Fruit fly (Drosophila melanogaster) whole organism, prepupa: ENCODE data around the gene CG3961.

ENCODE experiments used
- Blimp-1 ChIP-seq: fragments of 200-800 bp; sonication (Bioruptor generic); optimal IDR thresholded peaks from 3 replicates; lab custom pipeline; 2017; ENCODE audit warnings: missing biosample characterization, missing genetic modification characterization, mild to moderate bottlenecking, moderate library complexity, missing genetic modification reagents
- CG11294 ChIP-seq: fragments of 200-800 bp; sonication (Bioruptor generic); IDR thresholded peaks from 2 replicates; pipeline ENCODE4 v1.3.6; 2022; ENCODE audit warnings: missing biosample characterization, missing genetic modification characterization
- CG11902 ChIP-seq: fragments of 200-800 bp; sonication (Bioruptor generic); optimal IDR thresholded peaks from 3 replicates; lab custom pipeline; 2016; ENCODE audit warnings: missing biosample characterization, missing genetic modification characterization
- CG15336 ChIP-seq: fragments of 200-800 bp; sonication (Bioruptor generic); IDR thresholded peaks from 2 replicates; pipeline ENCODE4 v1.3.6; 2022; ENCODE audit warnings: missing biosample characterization, missing genetic modification characterization
- CG1621 ChIP-seq: fragments of 200-800 bp; sonication (Bioruptor generic); optimal IDR thresholded peaks from 3 replicates; lab custom pipeline; 2018; ENCODE audit warnings: missing biosample characterization, mild to moderate bottlenecking, missing genetic modification characterization
- CG3032 ChIP-seq: fragments of 200-800 bp; optimal IDR thresholded peaks from 2 replicates; lab custom pipeline; 2019; ENCODE audit warnings: missing biosample characterization, mild to moderate bottlenecking, missing genetic modification characterization, moderate library complexity
- CG31627 ChIP-seq: fragments of 200-800 bp; sonication (Bioruptor generic); optimal IDR thresholded peaks from 3 replicates; lab custom pipeline; 2016; ENCODE audit warnings: missing biosample characterization, missing genetic modification characterization
- CG32006 ChIP-seq: fragments of 200-800 bp; sonication (Bioruptor generic); optimal IDR thresholded peaks from 3 replicates; lab custom pipeline; 2017; ENCODE audit warnings: missing biosample characterization, mild to moderate bottlenecking, missing genetic modification characterization
- CG34406 ChIP-seq: fragments of 200-800 bp; sonication (Bioruptor generic); optimal IDR thresholded peaks from 3 replicates; lab custom pipeline; 2016; ENCODE audit warnings: missing biosample characterization, missing genetic modification characterization
- CG3919 ChIP-seq: fragments of 200-800 bp; sonication (Bioruptor generic); optimal IDR thresholded peaks from 3 replicates; lab custom pipeline; 2016; ENCODE audit warnings: missing biosample characterization, missing genetic modification characterization
- CG4318 ChIP-seq: fragments of 200-800 bp; sonication (Bioruptor generic); optimal IDR thresholded peaks from 3 replicates; lab custom pipeline; 2017; ENCODE audit warnings: missing biosample characterization, mild to moderate bottlenecking, missing genetic modification characterization
- CG6163 ChIP-seq: fragments of 200-800 bp; sonication (Bioruptor generic); IDR thresholded peaks from 3 replicates; pipeline ENCODE4 v1.3.6; 2022; ENCODE audit warnings: missing biosample characterization, missing genetic modification characterization
- CG6276 ChIP-seq: fragments of 200-800 bp; sonication (Bioruptor generic); optimal IDR thresholded peaks from 2 replicates; lab custom pipeline; 2017; ENCODE audit warnings: missing biosample characterization, mild to moderate bottlenecking, missing genetic modification characterization
- CG6792 ChIP-seq: fragments of 200-800 bp; sonication (Bioruptor generic); optimal IDR thresholded peaks from 3 replicates; lab custom pipeline; 2016; ENCODE audit warnings: missing biosample characterization, missing genetic modification characterization
- CG6808 ChIP-seq: fragments of 200-800 bp; sonication (Bioruptor generic); optimal IDR thresholded peaks from 3 replicates; lab custom pipeline; 2017; ENCODE audit warnings: missing biosample characterization, missing genetic modification characterization, mild to moderate bottlenecking, moderate library complexity, missing genetic modification reagents
- CG6854 ChIP-seq: fragments of 200-800 bp; sonication (Bioruptor generic); optimal IDR thresholded peaks from 2 replicates; lab custom pipeline; 2017; ENCODE audit warnings: missing biosample characterization, mild to moderate bottlenecking, missing genetic modification characterization
- CG7368 ChIP-seq: fragments of 200-800 bp; sonication (Bioruptor generic); optimal IDR thresholded peaks from 3 replicates; lab custom pipeline; 2016; ENCODE audit warnings: missing biosample characterization, missing genetic modification characterization
- CG8119 ChIP-seq: fragments of 200-800 bp; sonication (Bioruptor generic); IDR thresholded peaks from 3 replicates; pipeline ENCODE4 v1.3.6; 2022; ENCODE audit warnings: missing biosample characterization, missing genetic modification characterization
- CG8319 ChIP-seq: fragments of 200-800 bp; sonication (Bioruptor generic); optimal IDR thresholded peaks from 3 replicates; lab custom pipeline; 2016; ENCODE audit warnings: missing biosample characterization, missing genetic modification characterization
- CG9139 ChIP-seq: fragments of 200-800 bp; sonication (Bioruptor generic); optimal IDR thresholded peaks from 3 replicates; lab custom pipeline; 2017; ENCODE audit warnings: missing biosample characterization, mild to moderate bottlenecking, missing genetic modification characterization
- Eip75B ChIP-seq: fragments of 200-800 bp; sonication (Bioruptor generic); optimal IDR thresholded peaks from 3 replicates; lab custom pipeline; 2016; ENCODE audit warnings: missing biosample characterization, missing genetic modification characterization
- Eip78C ChIP-seq: fragments of 200-800 bp; sonication (Bioruptor generic); peaks from one replicate; lab custom pipeline; 2016; ENCODE audit warnings: missing biosample characterization, missing genetic modification characterization
- Eip93F ChIP-seq: fragments of 200-800 bp; sonication (Bioruptor generic); optimal IDR thresholded peaks from 2 replicates; lab custom pipeline; 2016; ENCODE audit warnings: missing biosample characterization, mild to moderate bottlenecking, missing genetic modification characterization
- Ets21C ChIP-seq: fragments of 200-800 bp; sonication (Bioruptor generic); optimal IDR thresholded peaks from 3 replicates; lab custom pipeline; 2016; ENCODE audit warnings: missing biosample characterization, missing genetic modification characterization
- Ets96B ChIP-seq: fragments of 200-800 bp; optimal IDR thresholded peaks from 2 replicates; lab custom pipeline; 2019; ENCODE audit warnings: missing biosample characterization, mild to moderate bottlenecking, missing genetic modification characterization, moderate library complexity
- Gug ChIP-seq: fragments of 200-800 bp; sonication (Bioruptor generic); IDR thresholded peaks from 2 replicates; pipeline ENCODE4 v1.3.6; 2022; ENCODE audit warnings: missing biosample characterization, missing genetic modification characterization
- Hr38 ChIP-seq: sonication (Bioruptor generic); optimal IDR thresholded peaks from 2 replicates; lab custom pipeline; 2016; ENCODE audit warnings: missing biosample characterization, missing genetic modification characterization
- Hr39 ChIP-seq: fragments of 200-800 bp; sonication (Bioruptor generic); optimal IDR thresholded peaks from 2 replicates; lab custom pipeline; 2016; ENCODE audit warnings: missing biosample characterization, missing genetic modification characterization
- Hr4 ChIP-seq: fragments of 200-800 bp; sonication (Bioruptor generic); optimal IDR thresholded peaks from 3 replicates; lab custom pipeline; 2016; ENCODE audit warnings: missing biosample characterization, missing genetic modification characterization
- Lpt ChIP-seq: fragments of 200-800 bp; sonication (Bioruptor generic); optimal IDR thresholded peaks from 3 replicates; lab custom pipeline; 2016; ENCODE audit warnings: missing biosample characterization, missing genetic modification characterization
- OdsH ChIP-seq: fragments of 200-800 bp; sonication (Bioruptor generic); optimal IDR thresholded peaks from 3 replicates; lab custom pipeline; 2016; ENCODE audit warnings: missing biosample characterization, missing genetic modification characterization
- Smox ChIP-seq: fragments of 200-800 bp; sonication (Bioruptor generic); optimal IDR thresholded peaks from 3 replicates; lab custom pipeline; 2016; ENCODE audit warnings: missing biosample characterization, missing genetic modification characterization
- Sox102F ChIP-seq: fragments of 200-800 bp; sonication (Bioruptor generic); optimal IDR thresholded peaks from 2 replicates; lab custom pipeline; 2016; ENCODE audit warnings: missing biosample characterization, mild to moderate bottlenecking, missing genetic modification characterization
- achi ChIP-seq: fragments of 200-800 bp; sonication (Bioruptor generic); optimal IDR thresholded peaks from 3 replicates; lab custom pipeline; 2016; ENCODE audit warnings: missing biosample characterization, missing genetic modification characterization
- acj6 ChIP-seq: fragments of 200-800 bp; sonication (Bioruptor generic); optimal IDR thresholded peaks from 3 replicates; lab custom pipeline; 2016; ENCODE audit warnings: missing biosample characterization, missing genetic modification characterization
- cyc ChIP-seq: fragments of 200-800 bp; sonication (Bioruptor generic); optimal IDR thresholded peaks from 3 replicates; lab custom pipeline; 2016; ENCODE audit warnings: missing biosample characterization, missing genetic modification characterization
- dsx ChIP-seq: fragments of 200-800 bp; optimal IDR thresholded peaks from 3 replicates; lab custom pipeline; 2019; ENCODE audit warnings: missing biosample characterization, mild to moderate bottlenecking, missing genetic modification characterization, moderate library complexity; ENCODE audit not compliant: poor library complexity, severe bottlenecking
- eg ChIP-seq: fragments of 200-800 bp; sonication (Bioruptor generic); IDR thresholded peaks from 3 replicates; pipeline ENCODE4 v1.3.6; 2022; ENCODE audit warnings: missing biosample characterization, missing genetic modification characterization
- esn ChIP-seq: fragments of 200-800 bp; sonication (Bioruptor generic); optimal IDR thresholded peaks from 2 replicates; lab custom pipeline; 2016; ENCODE audit warnings: missing biosample characterization, mild to moderate bottlenecking, missing genetic modification characterization, moderate library complexity
- fd59A ChIP-seq: fragments of 200-800 bp; sonication (Bioruptor generic); optimal IDR thresholded peaks from 2 replicates; lab custom pipeline; 2017; ENCODE audit warnings: missing biosample characterization, mild to moderate bottlenecking, missing genetic modification characterization, missing genetic modification reagents
- fd85E ChIP-seq: fragments of 200-800 bp; sonication (Bioruptor generic); optimal IDR thresholded peaks from 3 replicates; lab custom pipeline; 2016; ENCODE audit warnings: missing biosample characterization, missing genetic modification characterization
- lz ChIP-seq: fragments of 200-800 bp; sonication (Bioruptor generic); optimal IDR thresholded peaks from 3 replicates; lab custom pipeline; 2016; ENCODE audit warnings: missing biosample characterization, missing genetic modification characterization
- net ChIP-seq: fragments of 200-800 bp; sonication (Bioruptor generic); optimal IDR thresholded peaks from 3 replicates; lab custom pipeline; 2016; ENCODE audit warnings: missing biosample characterization, missing genetic modification characterization
- pdm3 ChIP-seq: fragments of 200-800 bp; sonication (Bioruptor generic); optimal IDR thresholded peaks from 3 replicates; lab custom pipeline; 2016; ENCODE audit warnings: missing biosample characterization, missing genetic modification characterization
- salr ChIP-seq, 2 experiments: fragments of 200-800 bp; sonication (Bioruptor generic); optimal IDR thresholded peaks; 3 replicates each; lab custom pipeline; 2016 to 2018; ENCODE audit warnings: missing biosample characterization in 2 of 2, missing genetic modification characterization in 2 of 2, mild to moderate bottlenecking in 1 of 2
- spab ChIP-seq: fragments of 200-800 bp; sonication (Bioruptor generic); optimal IDR thresholded peaks from 2 replicates; lab custom pipeline; 2017; ENCODE audit warnings: missing biosample characterization, mild to moderate bottlenecking, missing genetic modification characterization, missing genetic modification reagents
- ss ChIP-seq, 2 experiments: fragments of 200-800 bp; sonication (Bioruptor generic); optimal IDR thresholded peaks; 2 replicates in 1 of 2; 3 replicates in 1 of 2; lab custom pipeline; 2017 to 2018; ENCODE audit warnings: mild to moderate bottlenecking in 2 of 2, missing biosample characterization in 2 of 2, missing genetic modification characterization in 2 of 2, moderate library complexity in 1 of 2
- svp ChIP-seq: fragments of 200-800 bp; sonication (Bioruptor generic); peaks from one replicate; lab custom pipeline; 2016; ENCODE audit warnings: missing biosample characterization, missing genetic modification characterization
- vri ChIP-seq: fragments of 200-800 bp; sonication (Bioruptor generic); optimal IDR thresholded peaks from 3 replicates; lab custom pipeline; 2016; ENCODE audit warnings: missing biosample characterization, mild to moderate bottlenecking, missing genetic modification characterization

The CG3961 gene

DNA sequence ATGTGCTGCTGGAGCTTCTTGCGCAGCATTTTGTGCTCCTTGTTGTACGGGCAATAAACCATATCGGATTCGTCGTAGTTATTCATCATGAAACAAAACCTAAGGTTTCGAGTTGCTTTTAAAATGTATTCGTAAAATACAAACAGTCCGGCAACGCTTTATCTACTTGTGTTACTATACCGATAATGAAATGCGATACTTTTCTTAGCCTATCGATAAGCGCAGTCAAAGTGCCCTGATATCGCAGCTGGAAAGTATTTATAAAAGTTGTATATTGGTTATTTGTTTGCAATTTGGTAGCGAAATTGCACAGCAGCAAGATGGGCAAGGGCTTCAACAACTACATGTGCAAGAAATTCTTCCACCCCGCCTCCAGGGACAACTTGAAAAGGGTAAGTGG lies 11.1 kb upstream of the CG3961 start, which contains the start of the genes arx and CG6843:
TSS of gene arx (minus strand) at position 144 of the 400 bp plus-strand sequence.
TSS of gene CG6843 (plus strand) at position 184 of the 400 bp plus-strand sequence.
- TF ChIP-seq CG32006 (GFP tag; lab: Kevin White, UChicago) (no peak), svp (GFP tag; lab: Kevin White, UChicago) (no peak), Sox102F (GFP tag; lab: Kevin White, UChicago) (no peak), esn (peak; percentile 15), dsx (GFP tag; lab: Kevin White, UChicago) (peak; percentile 66)
- TF ChIP-seq, all 60 proteins: peak for 2

DNA sequence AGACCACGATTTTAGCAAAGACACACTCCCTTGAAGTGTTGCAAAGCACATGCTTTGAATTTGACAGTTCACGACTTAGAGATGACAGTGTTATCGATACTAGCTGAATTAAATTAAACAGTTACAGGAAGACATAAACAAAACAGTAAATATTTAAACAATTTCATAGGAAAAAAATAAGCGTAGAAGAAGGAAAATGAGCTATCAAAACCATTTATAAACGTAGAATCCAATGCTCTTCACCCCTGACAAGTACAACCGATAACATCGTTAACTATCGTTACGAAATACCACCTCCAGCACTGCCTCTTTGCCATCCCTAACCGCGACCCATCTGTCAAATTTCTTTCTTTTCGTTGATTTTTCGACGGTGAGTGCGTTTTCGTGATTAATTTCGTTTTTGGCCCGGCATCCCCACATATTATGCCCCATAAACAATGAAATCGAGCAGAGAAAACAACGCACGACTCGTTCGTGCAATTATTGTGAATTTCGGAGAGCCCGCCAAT lies 8.5 kb upstream of the CG3961 start, which contains the start of gene RpL26:
TSS of gene RpL26 (plus strand) at position 106 of the 509 bp plus-strand sequence.
- TF ChIP-seq CG32006 (GFP tag; lab: Kevin White, UChicago) (no peak), net (GFP tag; lab: Kevin White, UChicago) (no peak), CG1621 (tag; lab: Kevin White, UChicago) (no peak), achi (GFP tag; lab: Kevin White, UChicago) (peak; percentile 100), Sox102F (GFP tag; lab: Kevin White, UChicago) (no peak), CG31627 (peak; percentile 86), lz (GFP tag; lab: Kevin White, UChicago) (peak; percentile 83), cyc (GFP tag; lab: Kevin White, UChicago) (peak; percentile 63), spab (no peak), CG9139 (no peak), CG3032 (tag; lab: Kevin White, UChicago) (peak; percentile 60), CG7368 (GFP tag; lab: Kevin White, UChicago) (no peak), CG3919 (GFP tag; lab: Kevin White, UChicago) (no peak), Hr39 (GFP tag; lab: Kevin White, UChicago) (peak; percentile 86), eg (GFP tag; lab: Robert Waterston, UW) (peak; percentile 60; the same call in 1 of the 3 replicates), CG11902 (GFP tag; lab: Kevin White, UChicago) (peak; percentile 50), CG6792 (peak; percentile 50), Lpt (GFP tag; lab: Kevin White, UChicago) (no peak), CG4318 (GFP tag; lab: Kevin White, UChicago) (no peak), acj6 (GFP tag; lab: Kevin White, UChicago) (peak; percentile 52), CG8319 (GFP tag; lab: Kevin White, UChicago) (peak; percentile 45), Eip75B (GFP tag; lab: Kevin White, UChicago) (no peak), CG15336 (GFP tag; lab: Robert Waterston, UW) (no peak), Ets96B (tag; lab: Kevin White, UChicago) (peak; percentile 25), Eip78C (peak; percentile 79), fd59A (GFP tag; lab: Kevin White, UChicago) (peak; percentile 45), CG34406 (peak; percentile 57), Smox (GFP tag; lab: Kevin White, UChicago) (no peak), salr (GFP tag; optimal IDR thresholded peaks at IDR 0.05; lab: Kevin White, UChicago) (no peak), svp (GFP tag; lab: Kevin White, UChicago) (no peak), CG11294 (GFP tag; lab: Robert Waterston, UW) (peak; percentile 41; the same call in 1 of the 2 replicates), CG6808 (GFP tag; lab: Kevin White, UChicago) (no peak), Eip93F (GFP tag; lab: Kevin White, UChicago) (no peak), fd85E (GFP tag; lab: Kevin White, UChicago) (no peak), CG8119 (GFP tag; lab: Robert Waterston, UW) (no peak), CG6276 (GFP tag; lab: Kevin White, UChicago) (no peak), Ets21C (GFP tag; lab: Kevin White, UChicago) (peak; percentile 77), CG6854 (GFP tag; lab: Kevin White, UChicago) (peak; percentile 80), pdm3 (no peak), CG6163 (peak; percentile 58; the same call in 2 of the 3 replicates), Blimp-1 (GFP tag; lab: Kevin White, UChicago) (peak; percentile 27), vri (GFP tag; lab: Kevin White, UChicago) (no peak), esn (peak; percentile 81), OdsH (no peak), Gug (GFP tag; lab: Robert Waterston, UW) (0 out of 2 replicates have a peak, but pooled peaks have one; percentile 14), Hr4 (no peak), ss (GFP tag; optimal IDR thresholded peaks at IDR 0.05; lab: Kevin White, UChicago) (no peak), Hr38 (no peak)
